Fruit fly (Drosophila melanogaster) whole organism, embryonic: Measurements from ENCODE around the gene Tusp.

Experiments
- ATbp ChIP-seq: fragments of 200-800 bp; sonication (Bioruptor generic); optimal IDR thresholded peaks from 2 replicates; lab custom pipeline; 2017; ENCODE audit warnings: missing biosample characterization, mild to moderate bottlenecking, missing genetic modification characterization, missing genetic modification reagents
- Awh ChIP-seq: fragments of 200-800 bp; sonication (Bioruptor generic); IDR thresholded peaks from 2 replicates; pipeline ENCODE4, ENCODE4 v1.3.6; 2022; ENCODE audit warnings: missing biosample characterization, missing genetic modification characterization
- C15 ChIP-seq: fragments of 200-800 bp; sonication (Bioruptor generic); IDR thresholded peaks from 3 replicates; pipeline ENCODE4 v1.3.6; 2022; ENCODE audit warnings: missing biosample characterization, missing genetic modification characterization
- CG11093 ChIP-seq: fragments of 200-800 bp; sonication (Bioruptor generic); IDR thresholded peaks from 3 replicates; pipeline ENCODE4 v1.3.6; 2022; ENCODE audit warnings: missing biosample characterization, missing genetic modification characterization
- CG11695 ChIP-seq: fragments of 200-800 bp; sonication (Bioruptor generic); IDR thresholded peaks from 3 replicates; pipeline ENCODE4 v1.3.6; 2022; ENCODE audit warnings: missing biosample characterization, missing genetic modification characterization
- CG1603 ChIP-seq: fragments of 200-800 bp; sonication (Bioruptor generic); optimal IDR thresholded peaks from 2 replicates; lab custom pipeline; 2019; ENCODE audit warnings: missing biosample characterization, mild to moderate bottlenecking, missing genetic modification characterization, moderate library complexity
- CG17328 ChIP-seq: fragments of 200-800 bp; sonication (Bioruptor generic); IDR thresholded peaks from 2 replicates; pipeline ENCODE4 v1.3.6; 2022; ENCODE audit warnings: missing biosample characterization, missing genetic modification characterization
- CG17361 ChIP-seq: fragments of 200-800 bp; sonication (Bioruptor generic); IDR thresholded peaks from 3 replicates; pipeline ENCODE4 v1.3.6; 2022; ENCODE audit warnings: missing biosample characterization, missing genetic modification characterization
- CG2116 ChIP-seq: fragments of 200-800 bp; sonication (Bioruptor generic); optimal IDR thresholded peaks from 3 replicates; lab custom pipeline; 2018; ENCODE audit warnings: missing biosample characterization, mild to moderate bottlenecking, missing genetic modification characterization
- CG2678 ChIP-seq: fragments of 200-800 bp; sonication (Bioruptor generic); optimal IDR thresholded peaks from 3 replicates; lab custom pipeline; 2019; ENCODE audit warnings: missing biosample characterization, mild to moderate bottlenecking, missing genetic modification characterization, moderate library complexity
- CG2712 ChIP-seq: fragments of 200-800 bp; optimal IDR thresholded peaks from 3 replicates; lab custom pipeline; 2019; ENCODE audit warnings: missing biosample characterization, mild to moderate bottlenecking, missing genetic modification characterization, moderate library complexity
- CG31388 ChIP-seq: fragments of 200-800 bp; sonication (Bioruptor generic); optimal IDR thresholded peaks from 2 replicates; lab custom pipeline; 2016; ENCODE audit warnings: missing biosample characterization, missing genetic modification characterization
- CG4404 ChIP-seq: fragments of 200-800 bp; sonication (Bioruptor generic); IDR thresholded peaks from 2 replicates; pipeline ENCODE4 v1.3.6; 2022; ENCODE audit warnings: missing biosample characterization, missing genetic modification characterization
- CG4820 ChIP-seq: fragments of 200-800 bp; sonication (Bioruptor generic); optimal IDR thresholded peaks from 3 replicates; lab custom pipeline; 2016; ENCODE audit warnings: missing biosample characterization, missing genetic modification characterization
- CG7556 ChIP-seq: fragments of 200-800 bp; sonication (Bioruptor generic); optimal IDR thresholded peaks from 2 replicates; lab custom pipeline; 2017; ENCODE audit warnings: missing biosample characterization, mild to moderate bottlenecking, missing genetic modification characterization
- CG7928 ChIP-seq: fragments of 200-800 bp; sonication (Bioruptor generic); optimal IDR thresholded peaks from 2 replicates; lab custom pipeline; 2017; ENCODE audit warnings: missing biosample characterization, mild to moderate bottlenecking, missing genetic modification characterization
- Dek ChIP-seq: fragments of 200-800 bp; sonication (Bioruptor generic); optimal IDR thresholded peaks from 3 replicates; lab custom pipeline; 2019; ENCODE audit warnings: missing biosample characterization, mild to moderate bottlenecking, missing genetic modification characterization, moderate library complexity
- Elba2 ChIP-seq: fragments of 200-800 bp; sonication (Bioruptor generic); optimal IDR thresholded peaks from 3 replicates; lab custom pipeline; 2016; ENCODE audit warnings: missing biosample characterization, missing genetic modification characterization
- H15 ChIP-seq: fragments of 200-800 bp; sonication (Bioruptor generic); IDR thresholded peaks from 3 replicates; pipeline ENCODE4 v1.3.6; 2022; ENCODE audit warnings: missing biosample characterization, missing genetic modification characterization
- H2.0 ChIP-seq: fragments of 200-800 bp; sonication (Bioruptor generic); IDR thresholded peaks from 2 replicates; pipeline ENCODE4 v1.3.6; 2022; ENCODE audit warnings: missing biosample characterization, missing genetic modification characterization
- Hey ChIP-seq: fragments of 200-800 bp; sonication (Bioruptor generic); optimal IDR thresholded peaks from 3 replicates; lab custom pipeline; 2018; ENCODE audit warnings: missing biosample characterization, mild to moderate bottlenecking, missing genetic modification characterization
- HmgD ChIP-seq: fragments of 200-800 bp; sonication (Bioruptor generic); optimal IDR thresholded peaks from 3 replicates; lab custom pipeline; 2016; ENCODE audit warnings: missing biosample characterization, missing genetic modification characterization
- HmgZ ChIP-seq: fragments of 200-800 bp; sonication (Bioruptor generic); optimal IDR thresholded peaks from 2 replicates; lab custom pipeline; 2018; ENCODE audit warnings: missing biosample characterization, mild to moderate bottlenecking, missing genetic modification characterization
- Hr39 ChIP-seq: fragments of >200 bp; optimal IDR thresholded peaks from 2 replicates; lab custom pipeline; 2017
- Hr78 ChIP-seq, 2 experiments: fragments of 200-800 bp in 1 of 2; fragments of >200 bp in 1 of 2; sonication (Bioruptor generic) in 1 of 2; optimal IDR thresholded peaks; 2 replicates each; lab custom pipeline; 2017 to 2019; ENCODE audit warnings: missing biosample characterization in 2 of 2, missing genetic modification characterization in 2 of 2, mild to moderate bottlenecking in 1 of 2, moderate library complexity in 1 of 2
- Myb ChIP-seq: fragments of 200-800 bp; sonication (Bioruptor generic); optimal IDR thresholded peaks from 2 replicates; lab custom pipeline; 2016; ENCODE audit warnings: missing biosample characterization, missing genetic modification characterization
- PHDP ChIP-seq: fragments of 200-800 bp; sonication (Bioruptor generic); optimal IDR thresholded peaks from 3 replicates; lab custom pipeline; 2018; ENCODE audit warnings: missing biosample characterization, mild to moderate bottlenecking, missing genetic modification characterization, moderate library complexity
- Poxn ChIP-seq: fragments of 200-800 bp; sonication (Bioruptor generic); IDR thresholded peaks from 2 replicates; pipeline ENCODE4 v1.3.6; 2022; ENCODE audit warnings: missing biosample characterization, missing genetic modification characterization
- Ravus ChIP-seq: fragments of 200-800 bp; sonication (Bioruptor generic); IDR thresholded peaks from 2 replicates; pipeline ENCODE4 v1.3.6; 2022; ENCODE audit warnings: missing biosample characterization, missing genetic modification characterization
- Rx ChIP-seq: fragments of 200-800 bp; sonication (Bioruptor generic); IDR thresholded peaks from 2 replicates; pipeline ENCODE4 v1.3.6; 2022; ENCODE audit warnings: missing biosample characterization, missing genetic modification characterization
- Sox102F ChIP-seq: fragments of 200-800 bp; sonication (Bioruptor generic); optimal IDR thresholded peaks from 2 replicates; lab custom pipeline; 2018; ENCODE audit warnings: missing biosample characterization, mild to moderate bottlenecking, missing genetic modification characterization, moderate library complexity
- Sry-δ ChIP-seq: fragments of 200-800 bp; sonication (Bioruptor generic); optimal IDR thresholded peaks from 2 replicates; lab custom pipeline; 2016; ENCODE audit warnings: missing biosample characterization, missing genetic modification characterization
- Taf1 ChIP-seq: fragments of 200-800 bp; sonication (Bioruptor generic); IDR thresholded peaks from 2 replicates; pipeline ENCODE4 v1.3.6; 2022; ENCODE audit warnings: missing biosample characterization, missing genetic modification characterization
- Trl ChIP-seq, 3 experiments: fragments of >200 bp in 2 of 3; fragments of 200-800 bp in 1 of 3; sonication (Bioruptor generic) in 1 of 3; optimal IDR thresholded peaks; 2 replicates in 1 of 3; 3 replicates in 2 of 3; lab custom pipeline; 2016 to 2017; ENCODE audit warnings: missing biosample characterization in 1 of 3, missing genetic modification characterization in 1 of 3
- br ChIP-seq: fragments of >200 bp; optimal IDR thresholded peaks from 2 replicates; lab custom pipeline; 2017
- ci ChIP-seq: fragments of 200-800 bp; sonication (Bioruptor generic); IDR thresholded peaks from 3 replicates; pipeline ENCODE4 v1.3.6; 2022; ENCODE audit warnings: missing biosample characterization, missing genetic modification characterization
- emc ChIP-seq: fragments of 200-800 bp; sonication (Bioruptor generic); optimal IDR thresholded peaks from 2 replicates; lab custom pipeline; 2016; ENCODE audit warnings: missing biosample characterization, missing genetic modification characterization
- ewg ChIP-seq: fragments of 200-800 bp; sonication (Bioruptor generic); optimal IDR thresholded peaks from 3 replicates; lab custom pipeline; 2017; ENCODE audit warnings: mild to moderate bottlenecking, missing biosample characterization, missing genetic modification reagents, missing genetic modification characterization
- grn ChIP-seq: fragments of 200-800 bp; sonication (Bioruptor generic); optimal IDR thresholded peaks from 3 replicates; lab custom pipeline; 2017; ENCODE audit warnings: missing biosample characterization, missing genetic modification characterization
- inv ChIP-seq: fragments of 200-800 bp; sonication (Bioruptor generic); IDR thresholded peaks from 2 replicates; pipeline ENCODE4 v1.3.6; 2022; ENCODE audit warnings: missing biosample characterization, missing genetic modification characterization; ENCODE audit not compliant: partially characterized antibody
- jumu ChIP-seq: fragments of 200-800 bp; sonication (Bioruptor generic); optimal IDR thresholded peaks from 3 replicates; lab custom pipeline; 2016; ENCODE audit warnings: missing biosample characterization, missing genetic modification characterization
- kah ChIP-seq: fragments of 200-800 bp; sonication (Bioruptor generic); optimal IDR thresholded peaks from 2 replicates; lab custom pipeline; 2018; ENCODE audit warnings: missing biosample characterization, mild to moderate bottlenecking, missing genetic modification characterization
- klu ChIP-seq: fragments of 200-800 bp; sonication (Bioruptor generic); IDR thresholded peaks from 2 replicates; pipeline ENCODE4 v1.3.6; 2022; ENCODE audit warnings: missing biosample characterization, missing genetic modification characterization
- knrl ChIP-seq: fragments of 200-800 bp; sonication (Bioruptor generic); IDR thresholded peaks from 3 replicates; pipeline ENCODE4 v1.3.6; 2022; ENCODE audit warnings: missing biosample characterization, missing genetic modification characterization; ENCODE audit not compliant: partially characterized antibody
- oc ChIP-seq: fragments of 200-800 bp; sonication (Bioruptor generic); optimal IDR thresholded peaks from 2 replicates; lab custom pipeline; 2018; ENCODE audit warnings: missing biosample characterization, mild to moderate bottlenecking, missing genetic modification characterization, moderate library complexity
- ranshi ChIP-seq: fragments of 200-800 bp; sonication (Bioruptor generic); IDR thresholded peaks from 2 replicates; pipeline ENCODE4 v1.3.6; 2022; ENCODE audit warnings: missing biosample characterization, missing genetic modification characterization
- rib ChIP-seq: fragments of 200-800 bp; sonication (Bioruptor generic); IDR thresholded peaks from 2 replicates; pipeline ENCODE4 v1.3.6; 2022; ENCODE audit warnings: missing biosample characterization, missing genetic modification characterization
- salm ChIP-seq: fragments of 200-800 bp; sonication (Bioruptor generic); optimal IDR thresholded peaks from 2 replicates; lab custom pipeline; 2018; ENCODE audit warnings: missing biosample characterization, mild to moderate bottlenecking, missing genetic modification characterization
- slou ChIP-seq: fragments of 200-800 bp; sonication (Bioruptor generic); optimal IDR thresholded peaks from 3 replicates; lab custom pipeline; 2016; ENCODE audit warnings: missing biosample characterization, missing genetic modification characterization
- tap ChIP-seq: fragments of 200-800 bp; optimal IDR thresholded peaks from 3 replicates; lab custom pipeline; 2019; ENCODE audit warnings: missing biosample characterization, mild to moderate bottlenecking, missing genetic modification characterization, moderate library complexity
- vfl ChIP-seq: fragments of 200-800 bp; sonication (Bioruptor generic); optimal IDR thresholded peaks from 2 replicates; lab custom pipeline; 2016; ENCODE audit warnings: missing biosample characterization, missing genetic modification characterization
- vvl ChIP-seq: fragments of 200-800 bp; sonication (Bioruptor generic); IDR thresholded peaks from 2 replicates; pipeline ENCODE4 v1.3.6; 2022; ENCODE audit warnings: missing biosample characterization, missing genetic modification characterization

The Tusp gene

dm6 chr3R:27662857-27663256 lies 55.2 kb downstream of the Tusp start (continued):
- TF ChIP-seq br (lab: Kevin White, UChicago) (no peak), H2.0 (GFP tag; lab: Robert Waterston, UW) (no peak), HmgD (GFP tag; lab: Kevin White, UChicago) (no peak), kah (GFP tag; lab: Kevin White, UChicago) (no peak), Rx (GFP tag; lab: Robert Waterston, UW) (no peak), Dek (tag; lab: Kevin White, UChicago) (no peak), ewg (peak; percentile 87), CG31388 (GFP tag; lab: Kevin White, UChicago) (no peak), CG17361 (no peak), inv (GFP tag; lab: Robert Waterston, UW) (no peak), ATbp (GFP tag; lab: Kevin White, UChicago) (no peak), CG4820 (GFP tag; lab: Kevin White, UChicago) (no peak), emc (no peak), ranshi (GFP tag; lab: Robert Waterston, UW) (no peak), Trl (optimal IDR thresholded peaks at IDR 0.05; lab: Kevin White, UChicago) (no peak), Trl (GFP tag; optimal IDR thresholded peaks at IDR 0.05; lab: Kevin White, UChicago) (no peak), CG2712 (no peak), Hey (tag; lab: Kevin White, UChicago) (no peak), slou (GFP tag; lab: Kevin White, UChicago) (no peak), knrl (GFP tag; lab: Robert Waterston, UW) (no peak)

dm6 chr3R:27677174-27677726 lies 69.6 kb downstream of the Tusp start, which contains the start of gene Hsdl2:
TSS of gene Hsdl2 (plus strand) at chr3R:27677522.
- peak; percentile 28; the same call in 1 of the 2 replicates for TF ChIP-seq CG4404 (GFP tag; lab: Robert Waterston, UW)
- no peak for TF ChIP-seq tap (tag; lab: Kevin White, UChicago)
- TF ChIP-seq Poxn (GFP tag; lab: Robert Waterston, UW), result no peak
- no peak for TF ChIP-seq CG2678 (tag; lab: Kevin White, UChicago)
- peak; percentile 27 for TF ChIP-seq vfl (GFP tag; lab: Kevin White, UChicago)
- no peak for TF ChIP-seq Ravus
- TF ChIP-seq H15 (GFP tag; lab: Robert Waterston, UW), result peak; percentile 69; the same call in 2 of the 3 replicates
- peak; percentile 74 for TF ChIP-seq Myb (GFP tag; lab: Kevin White, UChicago)
- no peak for TF ChIP-seq CG11093
- no peak for TF ChIP-seq C15 (GFP tag; lab: Robert Waterston, UW)
- no peak for TF ChIP-seq ci (GFP tag; lab: Robert Waterston, UW)
- no peak for TF ChIP-seq CG17328
- no peak for TF ChIP-seq CG7928 (GFP tag; lab: Kevin White, UChicago)
- TF ChIP-seq grn (GFP tag; lab: Kevin White, UChicago), result no peak
- no peak for TF ChIP-seq PHDP (tag; lab: Kevin White, UChicago)
- no peak for TF ChIP-seq Awh
- peak; percentile 84 for TF ChIP-seq HmgZ (tag; lab: Kevin White, UChicago)
- peak; percentile 86 for TF ChIP-seq Sry-δ
- TF ChIP-seq salm, result no peak
- no peak for TF ChIP-seq rib (GFP tag; lab: Robert Waterston, UW)
- TF ChIP-seq CG2116, result peak; percentile 90
- TF ChIP-seq jumu (GFP tag; lab: Kevin White, UChicago), result peak; percentile 17
- TF ChIP-seq CG7556 (GFP tag; lab: Kevin White, UChicago), result peak; percentile 4
- TF ChIP-seq CG11695 (GFP tag; lab: Robert Waterston, UW), result no peak
- TF ChIP-seq vvl (GFP tag; lab: Robert Waterston, UW), result 0 out of 2 replicates have a peak, but pooled peaks have one; percentile 42
- TF ChIP-seq CG1603 (tag; lab: Kevin White, UChicago), result no peak
- no peak for TF ChIP-seq Sox102F
- no peak for TF ChIP-seq Hr78 (GFP tag; optimal IDR thresholded peaks at IDR 0.05; lab: Kevin White, UChicago)
- no peak for TF ChIP-seq ranshi (GFP tag; lab: Robert Waterston, UW)
- no peak for TF ChIP-seq Elba2 (GFP tag; lab: Kevin White, UChicago)
- TF ChIP-seq Taf1 (GFP tag; lab: Robert Waterston, UW), result no peak
- no peak for TF ChIP-seq Hr39 (lab: Kevin White, UChicago)
- no peak for TF ChIP-seq oc (tag; lab: Kevin White, UChicago)
- TF ChIP-seq klu, result no peak
